Fruit fly (Drosophila melanogaster): ENCODE data around the gene CG43235.

The CG43235 gene

DNA sequence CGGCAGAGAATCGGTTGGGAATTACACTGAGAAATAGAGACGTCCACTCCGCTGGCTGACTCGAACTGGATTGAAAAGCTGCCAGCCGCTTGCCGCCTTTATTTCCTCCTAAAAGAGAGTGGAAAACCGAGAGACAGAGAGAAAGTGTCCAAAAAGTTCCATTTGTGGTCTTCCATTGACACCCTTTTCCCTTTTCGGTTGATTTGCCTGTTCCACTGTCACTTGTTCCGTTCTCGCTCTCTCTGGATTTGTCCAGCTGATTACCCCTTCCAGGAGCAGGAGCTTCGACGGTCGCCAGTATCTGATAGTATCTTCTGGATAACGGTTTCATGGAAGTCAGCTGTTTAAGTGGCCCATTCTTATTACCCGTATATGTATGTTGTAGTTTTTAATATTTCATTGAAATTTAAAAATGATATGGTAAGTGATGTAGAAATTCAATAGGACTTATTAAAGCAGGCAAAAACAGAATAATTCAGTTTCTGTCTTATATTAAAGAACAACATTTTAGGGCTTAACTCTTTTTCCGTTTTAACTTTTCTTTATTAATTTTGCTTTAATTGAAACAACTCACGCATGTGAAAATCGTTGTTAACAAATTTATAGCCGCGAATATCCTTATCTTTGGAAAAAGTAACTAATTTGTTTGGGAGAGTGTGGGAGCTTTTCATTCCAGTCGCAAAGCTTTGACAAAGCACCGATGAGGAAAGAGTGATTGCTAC lies 17.6 kb upstream of the CG43235 start, which contains the start of gene Slob:
Gene Slob (minus strand): TSS at position 51 of the 722 bp plus-strand sequence.
- TF ChIP-seq OdsH (GFP tag; optimal IDR thresholded peaks at IDR 0.05) (no peak), CrebA (GFP tag; optimal IDR thresholded peaks at IDR 0.05; ENCODE audit: borderline replicate concordance) (no peak), Myc (optimal IDR thresholded peaks at IDR 0.05) (no peak), Vsx2 (GFP tag; optimal IDR thresholded peaks at IDR 0.05; ENCODE audit: partially characterized antibody) (no peak), Sp1 (GFP tag; optimal IDR thresholded peaks at IDR 0.05) (no peak), N (GFP tag; optimal IDR thresholded peaks at IDR 0.05) (no peak), ey (GFP tag; optimal IDR thresholded peaks at IDR 0.05) (no peak), usp (GFP tag; optimal IDR thresholded peaks at IDR 0.05) (no peak), pan (optimal IDR thresholded peaks at IDR 0.05) (no peak), lola (GFP tag; optimal IDR thresholded peaks at IDR 0.05) (no peak), HLH106 (tag; optimal IDR thresholded peaks at IDR 0.05) (no peak), Hr78 (GFP tag; optimal IDR thresholded peaks at IDR 0.05) (no peak), dmrt93B (GFP tag; optimal IDR thresholded peaks at IDR 0.05) (no peak), Mio (GFP tag; optimal IDR thresholded peaks at IDR 0.05) (no peak), dsf (GFP tag; optimal IDR thresholded peaks at IDR 0.05; ENCODE audit: borderline replicate concordance) (no peak), brk (GFP tag; optimal IDR thresholded peaks at IDR 0.05) (no peak), Hr83 (GFP tag; optimal IDR thresholded peaks at IDR 0.05; ENCODE audit: poor library complexity, severe bottlenecking) (no peak)

DNA sequence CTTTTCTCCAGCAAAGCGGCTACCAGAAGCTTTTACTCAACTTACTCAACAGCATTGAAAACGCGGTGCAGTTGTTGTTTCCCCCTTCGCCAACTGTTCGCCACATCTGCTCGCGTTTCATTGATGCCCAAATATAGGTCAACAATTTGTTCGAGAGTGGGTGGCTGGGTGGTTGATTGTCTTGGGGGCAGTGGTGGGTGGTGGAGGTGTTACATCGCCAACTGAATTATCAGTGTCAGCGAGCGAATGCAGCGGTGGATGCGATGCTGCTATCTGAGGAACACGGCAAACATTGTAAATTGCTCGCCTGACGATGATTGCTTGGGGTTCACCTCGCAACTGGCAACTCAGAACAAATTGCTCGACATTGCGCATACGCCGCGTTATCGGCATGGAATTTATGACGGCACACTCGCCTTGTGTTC lies 17.1 kb upstream of the CG43235 start:
- TF ChIP-seq Rel (GFP tag; optimal IDR thresholded peaks at IDR 0.05) (no peak), Rel (tag; optimal IDR thresholded peaks at IDR 0.05) (peak; percentile 82), ey (GFP tag; optimal IDR thresholded peaks at IDR 0.05) (no peak), Jra (GFP tag; optimal IDR thresholded peaks at IDR 0.05) (no peak)

DNA sequence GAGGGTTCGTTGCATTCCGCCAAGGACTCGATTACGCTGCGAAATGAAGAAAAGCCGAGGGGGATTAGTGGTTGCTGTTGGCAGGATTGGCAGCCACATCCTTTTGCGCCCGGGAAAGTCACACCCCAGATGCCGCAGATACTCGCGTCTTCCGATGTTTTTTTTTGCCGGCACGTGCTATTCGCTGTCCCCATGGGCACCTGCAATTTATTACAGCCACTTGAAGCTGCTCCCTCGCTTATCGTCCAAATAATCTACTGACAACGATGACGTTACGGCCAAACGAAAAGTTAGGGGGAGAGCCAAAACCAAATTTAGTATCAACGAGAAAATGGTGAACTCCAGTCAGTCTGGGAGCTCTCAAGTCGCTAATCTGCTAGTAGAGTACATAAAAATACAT lies 15.8 kb upstream of the CG43235 start:
- TF ChIP-seq fru (GFP tag; optimal IDR thresholded peaks at IDR 0.05), result no peak
- no peak for TF ChIP-seq Rel (GFP tag; optimal IDR thresholded peaks at IDR 0.05)
- peak; percentile 43 for TF ChIP-seq Rel (tag; optimal IDR thresholded peaks at IDR 0.05)

DNA sequence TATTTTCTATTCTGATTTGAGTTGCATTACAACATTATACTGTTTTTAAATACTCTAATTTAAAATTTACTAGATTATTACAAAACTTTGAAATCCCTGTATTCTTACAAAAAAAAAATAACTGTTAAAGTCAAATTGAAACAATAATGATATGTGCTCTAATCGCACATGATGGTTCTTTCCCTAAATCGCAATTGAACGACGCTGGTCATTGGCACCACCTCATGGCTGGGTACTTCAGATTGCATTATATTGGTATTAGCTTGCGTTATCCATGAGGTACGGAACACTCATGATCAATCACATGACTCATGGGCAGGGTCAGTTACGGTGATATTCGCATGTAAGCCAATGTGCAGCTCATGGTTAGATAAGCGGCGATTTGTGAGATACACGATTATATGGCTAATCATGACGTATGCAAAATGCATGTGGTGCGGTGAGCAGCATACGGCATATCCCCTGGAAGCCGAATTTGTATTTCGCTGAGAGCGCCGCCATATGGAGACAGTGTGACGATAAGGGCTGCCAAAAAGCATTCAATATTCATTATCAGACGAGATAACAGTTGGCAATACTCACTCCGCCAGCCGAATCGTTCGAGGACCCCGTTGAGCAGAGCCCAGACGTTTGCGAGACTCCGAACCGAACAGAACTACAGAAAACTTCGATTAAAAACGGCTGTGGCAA lies 14.6 kb upstream of the CG43235 start:
- TF ChIP-seq Jra (GFP tag; optimal IDR thresholded peaks at IDR 0.05), result peak; percentile 32
- no peak for TF ChIP-seq Rel (GFP tag; optimal IDR thresholded peaks at IDR 0.05)
- peak; percentile 99 for TF ChIP-seq Rel (tag; optimal IDR thresholded peaks at IDR 0.05)
- TF ChIP-seq Dif (GFP tag; optimal IDR thresholded peaks at IDR 0.05; ENCODE audit: partially characterized antibody), result peak; percentile 26
- no peak for TF ChIP-seq sv (GFP tag; optimal IDR thresholded peaks at IDR 0.05)
- TF ChIP-seq rgr (GFP tag; optimal IDR thresholded peaks at IDR 0.05), result peak; percentile 43
- TF ChIP-seq h (GFP tag; optimal IDR thresholded peaks at IDR 0.05), result peak; percentile 46
- peak; percentile 19 for TF ChIP-seq Hr83 (GFP tag; optimal IDR thresholded peaks at IDR 0.05; ENCODE audit: poor library complexity, severe bottlenecking)
- TF ChIP-seq Hr78 (GFP tag; optimal IDR thresholded peaks at IDR 0.05), result no peak
- no peak for TF ChIP-seq Sp1 (GFP tag; optimal IDR thresholded peaks at IDR 0.05)
- TF ChIP-seq Vsx2 (GFP tag; optimal IDR thresholded peaks at IDR 0.05; ENCODE audit: partially characterized antibody), result peak; percentile 87
- peak; percentile 15 for TF ChIP-seq br (GFP tag; optimal IDR thresholded peaks at IDR 0.05)

DNA sequence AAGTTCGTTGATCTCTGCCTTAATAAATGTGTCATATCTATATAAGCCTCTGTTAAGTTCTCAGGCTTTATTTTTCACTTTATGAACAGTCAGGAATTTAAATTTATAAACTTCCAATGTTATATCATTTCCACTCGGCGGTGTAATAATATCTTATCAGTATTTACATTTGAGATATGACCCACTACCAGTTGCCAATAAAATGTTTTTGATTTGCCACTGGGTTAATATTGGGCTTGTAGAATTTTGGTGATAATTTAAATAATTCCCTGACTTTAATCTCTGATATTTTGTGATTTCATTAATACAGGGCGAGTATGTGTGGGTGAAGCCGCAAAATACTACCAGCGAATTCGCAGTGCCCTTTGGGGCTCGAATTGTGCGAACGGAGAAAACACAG lies 12.5 kb upstream of the CG43235 start:
- TF ChIP-seq Hr83 (GFP tag; optimal IDR thresholded peaks at IDR 0.05; ENCODE audit: poor library complexity, severe bottlenecking) (no peak), Dif (GFP tag; optimal IDR thresholded peaks at IDR 0.05; ENCODE audit: partially characterized antibody) (no peak), Hnf4 (GFP tag; optimal IDR thresholded peaks at IDR 0.05) (no peak), tai (GFP tag; optimal IDR thresholded peaks at IDR 0.05) (no peak), N (GFP tag; optimal IDR thresholded peaks at IDR 0.05) (no peak), brk (GFP tag; optimal IDR thresholded peaks at IDR 0.05) (no peak), Jra (GFP tag; optimal IDR thresholded peaks at IDR 0.05) (no peak), Myc (optimal IDR thresholded peaks at IDR 0.05) (no peak), br (GFP tag; optimal IDR thresholded peaks at IDR 0.05) (no peak), HLH106 (tag; optimal IDR thresholded peaks at IDR 0.05) (no peak), sage (GFP tag; optimal IDR thresholded peaks at IDR 0.05) (no peak), Rel (GFP tag; optimal IDR thresholded peaks at IDR 0.05) (no peak), Rel (tag; optimal IDR thresholded peaks at IDR 0.05) (no peak), Hr78 (GFP tag; optimal IDR thresholded peaks at IDR 0.05) (no peak)
